Fruit fly (Drosophila melanogaster): ENCODE results near the gene RhoGAP71E.

dm6 chr3L:15632653-15633052, 44.0 kb downstream of the RhoGAP71E start:
- TF ChIP-seq usp (GFP tag; optimal IDR thresholded peaks at IDR 0.05) (no peak), pan (optimal IDR thresholded peaks at IDR 0.05) (no peak)
